Worm (Caenorhabditis elegans) whole organism, midembryonic: ENCODE measurements around the gene fbxa-96.

ENCODE experiments used
- T22C8.4 ChIP-seq: fragments of 200-800 bp; sonication (Bioruptor generic); IDR thresholded peaks from 2 replicates; pipeline ENCODE4 v1.3.6; 2022; ENCODE audit warnings: missing genetic modification characterization, missing compliant biosample characterization
- cog-1 ChIP-seq: sonication (generic microtip); optimal IDR thresholded peaks from 2 replicates; lab custom pipeline; 2016; ENCODE audit warnings: missing genetic modification characterization, missing compliant biosample characterization
- flt-1 ChIP-seq: fragments of 200-800 bp; sonication (Bioruptor generic); IDR thresholded peaks from 2 replicates; pipeline ENCODE4 v1.3.6; 2022; ENCODE audit warnings: missing genetic modification characterization, missing compliant biosample characterization
- klf-2 ChIP-seq: fragments of 200-800 bp; sonication (Bioruptor generic); conservative IDR thresholded peaks from 2 replicates; pipeline ENCODE4 v1.3.6; 2022; ENCODE audit warnings: missing genetic modification reagents, missing genetic modification characterization, missing compliant biosample characterization
- med-1 ChIP-seq: sonication (generic microtip); optimal IDR thresholded peaks from 2 replicates; lab custom pipeline; 2017; ENCODE audit warnings: missing genetic modification characterization, mild to moderate bottlenecking, missing compliant biosample characterization, antibody characterized with exemption, missing genetic modification reagents; ENCODE audit not compliant: insufficient read depth
- ref-1 ChIP-seq: fragments of 200-800 bp; sonication (Bioruptor generic); conservative IDR thresholded peaks from 2 replicates; pipeline ENCODE4 v1.3.6; 2022; ENCODE audit warnings: missing genetic modification reagents, missing genetic modification characterization, missing compliant biosample characterization
- tab-1 ChIP-seq: fragments of 200-800 bp; sonication (Bioruptor generic); IDR thresholded peaks from 2 replicates; pipeline ENCODE4 v1.3.6; 2022; ENCODE audit warnings: missing genetic modification characterization, missing compliant biosample characterization
- ztf-23 ChIP-seq: fragments of 200-800 bp; sonication (Bioruptor generic); IDR thresholded peaks from 2 replicates; pipeline ENCODE4 v1.3.6; 2022; ENCODE audit warnings: missing genetic modification reagents, missing genetic modification characterization, missing compliant biosample characterization
- ztf-29 ChIP-seq: fragments of 200-800 bp; sonication (Bioruptor generic); IDR thresholded peaks from 2 replicates; pipeline ENCODE4 v1.3.6; 2022; ENCODE audit warnings: missing genetic modification reagents, missing genetic modification characterization, missing compliant biosample characterization

The fbxa-96 gene

DNA sequence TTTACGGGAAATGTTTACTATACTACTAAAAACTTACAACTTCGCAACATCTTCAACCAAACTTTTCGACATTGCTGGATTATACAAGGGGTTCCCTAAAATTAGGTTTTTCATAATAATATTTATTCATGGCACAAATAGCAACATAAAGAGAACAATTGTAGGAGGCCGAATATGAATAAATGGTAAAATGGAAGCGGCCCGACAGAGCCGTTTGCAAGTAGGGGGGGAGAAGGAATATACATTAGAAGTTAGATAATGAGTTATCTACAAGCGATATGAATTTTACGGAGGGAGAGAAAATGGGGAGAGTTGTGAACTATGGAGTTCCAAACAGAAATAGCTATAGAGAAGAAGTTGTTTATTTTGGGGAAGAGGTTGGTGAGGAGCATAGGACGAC lies at the start of gene fbxa-96:
Gene fbxa-96, minus strand, starts transcription at position 101 of the 400 bp plus-strand sequence.
- no peak for TF ChIP-seq ztf-23
- TF ChIP-seq ref-1 (GFP tag; lab: Robert Waterston, UW) = no peak
- TF ChIP-seq T22C8.4 (GFP tag; lab: Robert Waterston, UW) = no peak
- no peak for TF ChIP-seq klf-2 (GFP tag; lab: Robert Waterston, UW)
- no peak for TF ChIP-seq tab-1 (GFP tag; lab: Robert Waterston, UW)
- TF ChIP-seq flt-1 (GFP tag; lab: Robert Waterston, UW) = no peak
- TF ChIP-seq cog-1 (tag; lab: Kevin White, UChicago) = no peak
- no peak for TF ChIP-seq ztf-29 (GFP tag; lab: Robert Waterston, UW)
- no peak for TF ChIP-seq med-1 (GFP tag; lab: Kevin White, UChicago)

DNA sequence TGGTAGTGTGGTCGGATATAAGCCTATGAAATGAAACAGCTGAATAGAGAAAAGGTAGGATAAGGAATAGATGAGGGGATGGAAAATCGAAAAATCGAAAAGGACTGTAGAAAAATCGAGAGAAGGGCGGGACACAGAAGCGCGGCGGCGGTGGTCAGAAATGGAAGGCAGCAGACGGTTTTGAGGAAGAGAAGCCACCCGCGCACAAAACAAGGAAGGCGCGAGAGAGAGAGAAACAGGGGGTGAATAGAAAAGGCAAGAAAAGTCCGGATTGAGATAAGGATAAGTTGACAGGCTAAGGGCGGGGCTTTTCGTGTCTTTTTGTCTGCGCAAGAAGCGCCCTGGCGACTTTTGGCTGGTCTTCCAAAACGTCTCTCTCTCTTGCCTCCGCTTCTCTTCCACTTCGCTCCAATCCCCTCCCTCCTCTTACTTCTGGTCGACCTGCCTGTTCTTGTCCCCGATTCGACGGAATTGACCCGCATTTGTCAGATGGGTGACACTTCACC lies 47.6 kb upstream of the fbxa-96 start, which contains the start of gene mlt-9:
Gene mlt-9, minus strand, starts transcription at position 51 of the 506 bp plus-strand sequence.
- TF ChIP-seq ztf-23 (no peak), tab-1 (GFP tag; lab: Robert Waterston, UW) (no peak), flt-1 (GFP tag; lab: Robert Waterston, UW) (no peak), ref-1 (GFP tag; lab: Robert Waterston, UW) (no peak), klf-2 (GFP tag; lab: Robert Waterston, UW) (0 out of 2 replicates have a peak, but pooled peaks have one; percentile 6), ztf-29 (GFP tag; lab: Robert Waterston, UW) (no peak), med-1 (GFP tag; lab: Kevin White, UChicago) (no peak), cog-1 (tag; lab: Kevin White, UChicago) (no peak)

DNA sequence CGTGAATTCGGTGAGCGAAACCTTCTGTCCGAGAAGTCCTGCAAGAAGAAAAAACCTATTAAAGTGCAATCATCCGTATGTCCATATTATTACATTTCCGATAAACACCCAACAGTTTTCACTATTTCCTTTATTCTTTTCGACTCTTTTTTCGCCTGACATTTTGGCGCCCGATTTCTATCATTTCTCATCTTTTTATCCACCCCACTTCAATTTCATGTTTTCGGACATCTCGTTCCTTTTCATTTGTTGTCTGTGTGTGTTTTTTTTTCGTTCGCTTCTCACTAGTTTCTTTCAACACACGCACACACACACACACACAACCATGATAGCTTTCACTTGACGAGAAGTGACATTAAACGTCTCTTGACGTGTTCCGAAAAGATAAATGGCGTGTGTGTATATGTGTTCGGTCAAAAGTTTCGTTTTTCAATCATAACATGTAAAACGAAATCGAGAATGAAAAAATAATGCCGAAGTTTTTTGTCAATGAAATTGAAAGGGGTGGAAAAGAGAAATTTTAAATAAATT lies 44.8 kb upstream of the fbxa-96 start:
- TF ChIP-seq ref-1 (GFP tag; lab: Robert Waterston, UW) (no peak), ztf-23 (no peak), flt-1 (GFP tag; lab: Robert Waterston, UW) (no peak), ztf-29 (GFP tag; lab: Robert Waterston, UW) (no peak), tab-1 (GFP tag; lab: Robert Waterston, UW) (no peak), klf-2 (GFP tag; lab: Robert Waterston, UW) (no peak), T22C8.4 (GFP tag; lab: Robert Waterston, UW) (no peak), med-1 (GFP tag; lab: Kevin White, UChicago) (no peak), cog-1 (tag; lab: Kevin White, UChicago) (no peak)

DNA sequence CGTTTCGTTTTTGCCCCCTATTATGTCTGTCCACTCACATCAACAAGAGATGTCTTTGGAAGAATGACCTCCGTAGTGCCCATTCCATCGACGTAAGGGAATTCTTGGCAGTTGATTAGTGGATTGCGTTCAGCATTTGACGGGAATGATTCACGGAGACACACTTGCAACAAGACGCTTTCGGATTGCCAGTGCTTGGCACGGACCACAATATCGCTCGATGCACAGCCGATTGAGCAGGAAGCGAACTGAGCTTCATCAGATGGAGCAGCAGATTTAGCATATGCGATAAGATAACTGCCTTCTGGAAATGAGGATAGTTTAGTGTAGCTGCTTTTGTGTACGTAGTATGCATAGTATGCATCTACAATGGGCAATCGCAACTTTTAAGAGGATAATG lies 43.3 kb upstream of the fbxa-96 start:
- TF ChIP-seq flt-1 (GFP tag; lab: Robert Waterston, UW) (no peak), T22C8.4 (GFP tag; lab: Robert Waterston, UW) (no peak), ztf-23 (no peak), med-1 (GFP tag; lab: Kevin White, UChicago) (no peak), tab-1 (GFP tag; lab: Robert Waterston, UW) (no peak), ref-1 (GFP tag; lab: Robert Waterston, UW) (no peak), klf-2 (GFP tag; lab: Robert Waterston, UW) (no peak), cog-1 (tag; lab: Kevin White, UChicago) (no peak), ztf-29 (GFP tag; lab: Robert Waterston, UW) (no peak)

DNA sequence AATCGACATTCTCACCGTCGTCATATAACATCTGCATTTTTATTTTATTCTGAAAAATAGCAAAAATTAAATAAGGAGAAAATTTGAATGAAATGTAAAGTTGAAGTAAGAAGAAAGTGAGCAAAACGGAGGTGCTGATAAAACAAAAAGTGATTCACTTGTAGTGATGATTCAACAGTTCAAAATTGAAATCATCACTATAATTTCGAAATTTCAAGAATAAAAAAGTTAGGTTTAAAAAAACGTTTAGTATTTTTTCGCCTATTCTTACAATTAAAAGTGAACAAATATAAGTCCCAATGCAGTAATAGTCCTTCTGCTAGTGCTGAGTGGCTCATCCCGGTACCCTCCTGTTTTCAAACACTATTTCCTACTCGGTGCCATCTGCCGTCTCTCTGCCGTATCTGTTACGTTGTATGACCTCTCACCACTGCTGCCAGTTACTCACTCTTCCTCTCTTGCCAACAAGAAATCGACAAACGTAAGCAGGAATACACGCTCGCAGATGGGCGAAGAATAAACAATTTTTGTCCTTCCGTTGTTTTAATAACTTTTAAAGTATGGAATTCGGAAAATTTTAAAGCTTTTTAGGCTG lies 40.3 kb upstream of the fbxa-96 start, which contains the start of gene dhhc-1:
Gene dhhc-1, minus strand, starts transcription at position 51 of the 595 bp plus-strand sequence.
- TF ChIP-seq ztf-23 = 0 out of 2 replicates have a peak, but pooled peaks have one; percentile 26
- TF ChIP-seq ref-1 (GFP tag; lab: Robert Waterston, UW) = no peak
- TF ChIP-seq flt-1 (GFP tag; lab: Robert Waterston, UW) = 0 out of 2 replicates have a peak, but pooled peaks have one; percentile 12
- no peak for TF ChIP-seq med-1 (GFP tag; lab: Kevin White, UChicago)
- TF ChIP-seq cog-1 (tag; lab: Kevin White, UChicago) = peak; percentile 3
- TF ChIP-seq tab-1 (GFP tag; lab: Robert Waterston, UW) = 0 out of 2 replicates have a peak, but pooled peaks have one; percentile 45

DNA sequence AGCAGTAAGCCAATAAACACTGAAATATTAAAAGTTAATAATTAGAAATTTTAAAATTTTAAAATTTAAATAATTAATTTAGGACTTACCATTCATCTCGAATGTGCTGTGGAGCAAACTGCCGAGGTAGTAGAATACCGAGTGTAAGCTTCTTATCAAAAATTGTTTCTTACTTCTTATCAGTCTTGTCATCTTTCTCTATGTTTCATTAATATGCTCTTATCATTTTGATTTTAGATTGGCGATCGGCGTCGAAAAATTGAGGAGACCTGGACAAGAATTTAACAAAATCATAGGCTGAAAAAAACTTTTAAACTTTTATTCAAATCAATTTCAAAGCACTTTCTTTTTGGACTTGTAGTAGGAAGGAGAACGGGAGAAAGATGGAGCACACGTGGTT lies 37.6 kb upstream of the fbxa-96 start, which contains the start of gene F09B12.3:
Gene F09B12.3, minus strand, starts transcription at position 192 of the 400 bp plus-strand sequence.
- TF ChIP-seq klf-2 (GFP tag; lab: Robert Waterston, UW) = no peak
- no peak for TF ChIP-seq ref-1 (GFP tag; lab: Robert Waterston, UW)
- no peak for TF ChIP-seq ztf-29 (GFP tag; lab: Robert Waterston, UW)
- no peak for TF ChIP-seq cog-1 (tag; lab: Kevin White, UChicago)
- TF ChIP-seq med-1 (GFP tag; lab: Kevin White, UChicago) = no peak
- TF ChIP-seq T22C8.4 (GFP tag; lab: Robert Waterston, UW) = no peak
- TF ChIP-seq tab-1 (GFP tag; lab: Robert Waterston, UW) = no peak
- no peak for TF ChIP-seq flt-1 (GFP tag; lab: Robert Waterston, UW)
- no peak for TF ChIP-seq ztf-23

DNA sequence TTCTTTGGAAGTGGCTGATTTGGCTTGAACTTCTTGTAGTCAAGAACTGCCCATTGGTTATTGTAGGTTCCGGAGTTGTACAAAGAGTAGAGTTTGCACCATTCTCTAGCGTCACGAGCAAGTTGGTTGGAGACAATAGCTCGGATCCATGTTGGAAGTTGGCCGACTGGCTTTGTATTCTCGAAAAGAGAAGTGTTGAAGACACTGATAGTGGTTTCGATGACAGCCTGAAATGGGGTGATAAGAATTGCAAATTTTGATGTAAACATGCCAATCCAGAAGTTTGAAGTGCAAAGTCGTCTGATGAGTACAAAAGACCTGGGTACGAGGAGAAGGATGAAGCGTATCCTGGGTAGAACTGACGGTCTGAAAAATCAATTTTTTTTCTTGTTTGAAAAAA lies 36.1 kb upstream of the fbxa-96 start:
- TF ChIP-seq T22C8.4 (GFP tag; lab: Robert Waterston, UW) (no peak), ztf-23 (no peak), cog-1 (tag; lab: Kevin White, UChicago) (no peak), klf-2 (GFP tag; lab: Robert Waterston, UW) (no peak), tab-1 (GFP tag; lab: Robert Waterston, UW) (no peak), ztf-29 (GFP tag; lab: Robert Waterston, UW) (no peak), med-1 (GFP tag; lab: Kevin White, UChicago) (no peak), flt-1 (GFP tag; lab: Robert Waterston, UW) (no peak), ref-1 (GFP tag; lab: Robert Waterston, UW) (no peak)

DNA sequence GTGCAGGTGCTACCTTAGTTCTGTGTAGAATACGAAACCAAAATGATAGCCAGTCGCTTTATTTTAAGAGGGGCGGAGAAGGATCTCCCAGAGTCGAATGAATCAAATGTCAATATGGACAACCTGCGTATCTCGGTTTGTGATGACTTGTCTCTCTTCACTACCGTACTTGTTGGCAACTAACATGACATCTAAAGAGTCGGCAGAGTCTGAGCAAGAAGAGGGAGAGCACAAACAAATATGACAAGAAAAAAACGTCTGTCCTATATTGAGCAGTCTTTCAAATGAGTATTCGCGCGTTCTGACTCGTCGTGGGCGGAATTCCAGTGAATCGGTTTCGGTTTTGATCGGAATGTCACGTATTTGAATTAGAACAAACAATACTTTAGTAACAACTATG lies 34.8 kb upstream of the fbxa-96 start, which contains the start of gene F09B12.7:
Gene F09B12.7, minus strand, starts transcription at position 101 of the 400 bp plus-strand sequence.
- TF ChIP-seq ztf-29 (GFP tag; lab: Robert Waterston, UW) (no peak), T22C8.4 (GFP tag; lab: Robert Waterston, UW) (no peak), ref-1 (GFP tag; lab: Robert Waterston, UW) (no peak), klf-2 (GFP tag; lab: Robert Waterston, UW) (no peak), flt-1 (GFP tag; lab: Robert Waterston, UW) (no peak), med-1 (GFP tag; lab: Kevin White, UChicago) (no peak), tab-1 (GFP tag; lab: Robert Waterston, UW) (no peak), cog-1 (tag; lab: Kevin White, UChicago) (no peak), ztf-23 (no peak)
